Worm (Caenorhabditis elegans): ENCODE results near the gene F13D12.3.

DNA sequence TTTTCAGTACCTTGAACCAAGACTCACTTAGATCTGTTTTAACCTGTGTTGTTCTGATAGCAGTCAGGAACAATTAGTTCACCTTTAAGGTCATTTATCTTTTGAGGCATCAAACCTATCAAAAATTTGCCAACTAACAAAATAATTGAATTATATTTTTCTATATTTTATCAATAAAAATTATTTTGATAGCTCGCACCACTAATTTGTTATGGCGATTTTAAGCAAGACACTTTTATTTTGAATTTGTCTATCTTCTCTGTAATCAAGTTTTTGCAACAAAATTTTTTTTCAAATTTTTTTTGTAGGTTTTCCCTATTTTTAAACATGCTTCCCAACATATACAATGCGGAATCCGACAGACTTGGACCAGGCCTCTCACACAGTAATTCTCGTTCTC lies 31.6 kb upstream of the F13D12.3 start, which contains the start of gene kel-1:
- no peak for TF ChIP-seq ztf-23 (GFP tag; IDR thresholded peaks at IDR 0.05)
- no peak for TF ChIP-seq ref-1 (GFP tag; conservative IDR thresholded peaks at IDR 0.05)
- no peak for TF ChIP-seq klf-2 (GFP tag; conservative IDR thresholded peaks at IDR 0.05)
- no peak for TF ChIP-seq ztf-29 (GFP tag; IDR thresholded peaks at IDR 0.05)
- TF ChIP-seq T22C8.4 (GFP tag; IDR thresholded peaks at IDR 0.05) = no peak
- TF ChIP-seq med-1 (GFP tag; optimal IDR thresholded peaks at IDR 0.05; ENCODE audit: insufficient read depth) = no peak
- no peak for TF ChIP-seq flt-1 (GFP tag; IDR thresholded peaks at IDR 0.05)
- TF ChIP-seq cog-1 (tag; optimal IDR thresholded peaks at IDR 0.05) = no peak
- no peak for TF ChIP-seq tab-1 (GFP tag; IDR thresholded peaks at IDR 0.05)

Measured in whole organism, midembryonic.